Fruit fly (Drosophila melanogaster) whole organism, prepupa: Measurements from ENCODE around the gene Oseg4.

Experiments
- Blimp-1 ChIP-seq: fragments of 200-800 bp; sonication (Bioruptor generic); optimal IDR thresholded peaks from 3 replicates; lab custom pipeline; 2017; ENCODE audit warnings: missing biosample characterization, missing genetic modification characterization, mild to moderate bottlenecking, moderate library complexity, missing genetic modification reagents
- OdsH ChIP-seq: fragments of 200-800 bp; sonication (Bioruptor generic); optimal IDR thresholded peaks from 3 replicates; lab custom pipeline; 2016; ENCODE audit warnings: missing biosample characterization, missing genetic modification characterization
- Sox14 ChIP-seq: fragments of 200-800 bp; sonication (Bioruptor generic); optimal IDR thresholded peaks from 3 replicates; lab custom pipeline; 2016; ENCODE audit warnings: missing biosample characterization, missing genetic modification characterization
- Sox15 ChIP-seq: fragments of 200-800 bp; sonication (Bioruptor generic); optimal IDR thresholded peaks from 3 replicates; lab custom pipeline; 2016; ENCODE audit warnings: missing biosample characterization, missing genetic modification characterization
- achi ChIP-seq: fragments of 200-800 bp; sonication (Bioruptor generic); optimal IDR thresholded peaks from 3 replicates; lab custom pipeline; 2016; ENCODE audit warnings: missing biosample characterization, missing genetic modification characterization
- eg ChIP-seq: fragments of 200-800 bp; sonication (Bioruptor generic); IDR thresholded peaks from 3 replicates; pipeline ENCODE4 v1.3.6; 2022; ENCODE audit warnings: missing biosample characterization, missing genetic modification characterization
- spab ChIP-seq: fragments of 200-800 bp; sonication (Bioruptor generic); optimal IDR thresholded peaks from 2 replicates; lab custom pipeline; 2017; ENCODE audit warnings: missing biosample characterization, mild to moderate bottlenecking, missing genetic modification characterization, missing genetic modification reagents

dm6 chr3L:1740129-1740975 is 4.8 kb upstream of the Oseg4 start:
- peak; percentile 54 for TF ChIP-seq Sox14
- no peak for TF ChIP-seq Blimp-1 (GFP tag; lab: Kevin White, UChicago)
- no peak for TF ChIP-seq achi (GFP tag; lab: Kevin White, UChicago)
- peak; percentile 78 for TF ChIP-seq eg
- peak; percentile 57 for TF ChIP-seq Sox15 (GFP tag; lab: Kevin White, UChicago)
- peak; percentile 69 for TF ChIP-seq OdsH (GFP tag; lab: Kevin White, UChicago)
- no peak for TF ChIP-seq spab (GFP tag; lab: Kevin White, UChicago)
